Worm (Caenorhabditis elegans) whole organism, midembryonic: ENCODE results near the gene syg-1.
A peak's percentile ranks its signal among the peaks of the same experiment; 100 is the strongest.

Experiments used
- flt-1 ChIP-seq: fragments of 200-800 bp; sonication (Bioruptor generic); IDR thresholded peaks from 2 replicates; pipeline ENCODE4 v1.3.6; 2022; ENCODE audit warnings: missing genetic modification characterization, missing compliant biosample characterization
- med-1 ChIP-seq: sonication (generic microtip); optimal IDR thresholded peaks from 2 replicates; lab custom pipeline; 2017; ENCODE audit warnings: missing genetic modification characterization, mild to moderate bottlenecking, missing compliant biosample characterization, antibody characterized with exemption, missing genetic modification reagents; ENCODE audit not compliant: insufficient read depth
- ref-1 ChIP-seq: fragments of 200-800 bp; sonication (Bioruptor generic); conservative IDR thresholded peaks from 2 replicates; pipeline ENCODE4 v1.3.6; 2022; ENCODE audit warnings: missing genetic modification reagents, missing genetic modification characterization, missing compliant biosample characterization
- tab-1 ChIP-seq: fragments of 200-800 bp; sonication (Bioruptor generic); IDR thresholded peaks from 2 replicates; pipeline ENCODE4 v1.3.6; 2022; ENCODE audit warnings: missing genetic modification characterization, missing compliant biosample characterization
- ztf-29 ChIP-seq: fragments of 200-800 bp; sonication (Bioruptor generic); IDR thresholded peaks from 2 replicates; pipeline ENCODE4 v1.3.6; 2022; ENCODE audit warnings: missing genetic modification reagents, missing genetic modification characterization, missing compliant biosample characterization

DNA sequence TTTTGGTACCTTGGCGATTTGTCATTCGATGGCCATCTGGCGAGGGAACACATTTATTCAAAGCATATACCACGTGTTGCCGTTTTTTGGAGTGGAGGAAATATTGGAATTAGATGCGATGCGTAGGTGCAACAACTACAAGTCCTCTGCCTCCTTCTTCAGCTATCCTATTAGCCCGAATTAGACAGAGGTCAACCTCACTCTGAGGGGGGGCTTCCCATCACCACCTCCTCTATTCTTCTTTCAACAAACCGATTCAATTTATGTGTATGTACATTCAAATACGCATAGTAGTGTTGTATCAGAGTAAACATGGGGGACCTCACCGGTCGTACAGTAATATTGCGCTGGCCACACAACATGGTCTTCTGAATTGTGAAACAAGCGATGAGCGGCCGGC, 17.3 kb downstream of the syg-1 start:
- 0 out of 2 replicates have a peak, but pooled peaks have one; percentile 23 for TF ChIP-seq ztf-29 (GFP tag; lab: Robert Waterston, UW)
- no peak for TF ChIP-seq flt-1 (GFP tag; lab: Robert Waterston, UW)
- TF ChIP-seq med-1 (GFP tag; lab: Kevin White, UChicago): no peak
- TF ChIP-seq ref-1 (GFP tag; lab: Robert Waterston, UW): no peak
- TF ChIP-seq tab-1 (GFP tag; lab: Robert Waterston, UW): no peak
